Fruit fly (Drosophila melanogaster): ENCODE measurements around the gene CG9988.

The CG9988 gene

DNA sequence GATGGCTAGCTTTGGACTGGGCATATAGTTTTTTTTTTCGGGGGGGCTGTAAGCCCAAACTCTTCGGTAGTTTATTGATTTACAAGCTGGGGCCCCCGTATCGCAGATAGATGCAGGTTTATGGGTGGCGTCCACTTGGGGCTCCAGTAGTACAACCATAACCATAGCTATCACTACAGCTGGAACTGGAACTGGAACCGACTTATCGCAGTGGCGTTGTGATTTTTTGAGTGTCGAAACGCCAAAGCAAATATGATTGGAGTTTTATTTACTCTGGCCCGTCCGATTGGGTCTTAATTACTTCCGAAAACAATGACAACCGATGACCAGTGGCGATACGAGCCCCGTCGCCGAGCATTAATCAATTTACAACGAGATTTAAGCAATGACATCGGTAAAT is 45.7 kb upstream of the CG9988 start (continued):
- TF ChIP-seq hb (GFP tag; IDR thresholded peaks at IDR 0.05; ENCODE audit: partially characterized antibody), result no peak
- TF ChIP-seq HLH3B (GFP tag; IDR thresholded peaks at IDR 0.05), result peak; percentile 60; the same call in 1 of the 2 replicates
- TF ChIP-seq sob (GFP tag; IDR thresholded peaks at IDR 0.05), result peak; percentile 29; the same call in 1 of the 2 replicates
- peak in 1 of 2 experiments; percentile 31 for TF ChIP-seq Eip74EF (GFP tag; optimal IDR thresholded peaks at IDR 0.05)
- peak; percentile 21 for TF ChIP-seq CG12219 (GFP tag; optimal IDR thresholded peaks at IDR 0.05)
- TF ChIP-seq jumu (GFP tag; optimal IDR thresholded peaks at IDR 0.05), result no peak
- no peak for TF ChIP-seq CG18764 (GFP tag; optimal IDR thresholded peaks at IDR 0.05)
- peak; percentile 51 for TF ChIP-seq CG18619 (GFP tag; optimal IDR thresholded peaks at IDR 0.05)
- TF ChIP-seq CG10209 (GFP tag; optimal IDR thresholded peaks at IDR 0.05), result peak; percentile 30
- peak; percentile 18 for TF ChIP-seq CG10654 (GFP tag; optimal IDR thresholded peaks at IDR 0.05)
- no peak for TF ChIP-seq Xbp1 (GFP tag; optimal IDR thresholded peaks at IDR 0.05)
- peak; percentile 28 for TF ChIP-seq CG4328 (GFP tag; optimal IDR thresholded peaks at IDR 0.05)
- TF ChIP-seq CG14965 (GFP tag; optimal IDR thresholded peaks at IDR 0.05; ENCODE audit: borderline replicate concordance), result no peak
- peak; percentile 78 for TF ChIP-seq grn (GFP tag; optimal IDR thresholded peaks at IDR 0.05)
- TF ChIP-seq MESR4 (GFP tag; optimal IDR thresholded peaks at IDR 0.05), result no peak
- TF ChIP-seq onecut (GFP tag; IDR thresholded peaks at IDR 0.05), result peak; percentile 48
- TF ChIP-seq CG8359 (GFP tag; optimal IDR thresholded peaks at IDR 0.05; ENCODE audit: borderline replicate concordance), result peak; percentile 42
- TF ChIP-seq CG10321 (GFP tag; IDR thresholded peaks at IDR 0.05), result peak; percentile 31; the same call in 1 of the 2 replicates
- TF ChIP-seq sqz (GFP tag; optimal IDR thresholded peaks at IDR 0.05), result peak; percentile 57
- no peak for TF ChIP-seq E2f1 (GFP tag; IDR thresholded peaks at IDR 0.05)
- TF ChIP-seq BtbVII (GFP tag; optimal IDR thresholded peaks at IDR 0.05), result peak; percentile 18
- TF ChIP-seq Med (GFP tag), result peak; percentile 76
- 0 out of 2 replicates have a peak, but pooled peaks have one; percentile 31 for TF ChIP-seq Atf6 (GFP tag; IDR thresholded peaks at IDR 0.05)
- peak; percentile 13 for TF ChIP-seq Oli (tag; optimal IDR thresholded peaks at IDR 0.05)
- no peak for TF ChIP-seq CG6683 (GFP tag; optimal IDR thresholded peaks at IDR 0.05)
- TF ChIP-seq twi (tag; optimal IDR thresholded peaks at IDR 0.05), result peak; percentile 22
- TF ChIP-seq wor (GFP tag; IDR thresholded peaks at IDR 0.05), result no peak
- TF ChIP-seq CG8281 (tag; optimal IDR thresholded peaks at IDR 0.05), result peak; percentile 5
- peak; percentile 26 for TF ChIP-seq CG18262 (tag; optimal IDR thresholded peaks at IDR 0.05)
- no peak for TF ChIP-seq CG13287 (GFP tag; IDR thresholded peaks at IDR 0.05; ENCODE audit: partially characterized antibody)
- peak; percentile 45 for TF ChIP-seq CG33213 (GFP tag; optimal IDR thresholded peaks at IDR 0.05)
- TF ChIP-seq CG8924 (tag; optimal IDR thresholded peaks at IDR 0.05), result peak; percentile 7
- peak; percentile 41; the same call in 1 of the 3 replicates for TF ChIP-seq sr (GFP tag; IDR thresholded peaks at IDR 0.05)
- TF ChIP-seq lab (GFP tag; optimal IDR thresholded peaks at IDR 0.05), result peak; percentile 72
- TF ChIP-seq CG7745 (tag; optimal IDR thresholded peaks at IDR 0.05), result peak; percentile 55
- TF ChIP-seq CG1603 (tag; optimal IDR thresholded peaks at IDR 0.05), result peak; percentile 60
- TF ChIP-seq tup (GFP tag; optimal IDR thresholded peaks at IDR 0.05), result peak; percentile 15
- TF ChIP-seq croc (GFP tag; conservative IDR thresholded peaks at IDR 0.05), result no peak; the same call in 2 of the 3 replicates
- TF ChIP-seq CG6813 (GFP tag; optimal IDR thresholded peaks at IDR 0.05), result peak; percentile 74
- TF ChIP-seq CG42726 (GFP tag; IDR thresholded peaks at IDR 0.05; ENCODE audit: partially characterized antibody), result no peak
- TF ChIP-seq Hey (tag; optimal IDR thresholded peaks at IDR 0.05), result peak; percentile 31
- peak; percentile 79 for TF ChIP-seq MTF-1 (GFP tag; optimal IDR thresholded peaks at IDR 0.05; ENCODE audit: borderline replicate concordance)
- no peak for TF ChIP-seq D (optimal IDR thresholded peaks at IDR 0.05)
- peak; percentile 38 for TF ChIP-seq D (GFP tag; optimal IDR thresholded peaks at IDR 0.05)
- TF ChIP-seq bab2 (GFP tag; optimal IDR thresholded peaks at IDR 0.05), result peak; percentile 27
- TF ChIP-seq Side (GFP tag; optimal IDR thresholded peaks at IDR 0.05), result peak; percentile 11
- TF ChIP-seq gsb (GFP tag; IDR thresholded peaks at IDR 0.05), result 0 out of 2 replicates have a peak, but pooled peaks have one; percentile 14
- peak; percentile 44 for TF ChIP-seq Nf-YB (GFP tag; optimal IDR thresholded peaks at IDR 0.05)
- peak; percentile 69 for TF ChIP-seq CG3407 (GFP tag; optimal IDR thresholded peaks at IDR 0.05)

Data from whole organism, embryonic.